Worm (Caenorhabditis elegans) whole organism, early embryonic: ENCODE results near the gene Y116F11B.8.

Experiments
- B0310.2 ChIP-seq: sonication (generic microtip); optimal IDR thresholded peaks from 2 replicates; lab custom pipeline; 2016; ENCODE audit warnings: mild to moderate bottlenecking, missing genetic modification characterization, missing compliant biosample characterization
- F13C5.2 ChIP-seq: sonication (generic microtip); optimal IDR thresholded peaks from 2 replicates; lab custom pipeline; 2017; ENCODE audit warnings: mild to moderate bottlenecking, missing genetic modification characterization, inconsistent platforms, missing compliant biosample characterization
- aly-1 ChIP-seq: sonication (generic microtip); optimal IDR thresholded peaks from 2 replicates; lab custom pipeline; 2016; ENCODE audit warnings: missing genetic modification characterization, missing compliant biosample characterization
- ama-1 ChIP-seq: fragments of 150-350 bp; optimal IDR thresholded peaks from 2 replicates; lab custom pipeline; 2014
- ceh-13 ChIP-seq: fragments of 200-800 bp; sonication (Bioruptor generic); optimal IDR thresholded peaks from 2 replicates; lab custom pipeline; 2018; ENCODE audit warnings: mild to moderate bottlenecking, missing genetic modification characterization, missing compliant biosample characterization
- ceh-36 ChIP-seq: sonication (generic microtip); optimal IDR thresholded peaks from 2 replicates; lab custom pipeline; 2016; ENCODE audit warnings: missing genetic modification characterization, inconsistent platforms, missing compliant biosample characterization
- ets-7 ChIP-seq: sonication (generic microtip); optimal IDR thresholded peaks from 2 replicates; lab custom pipeline; 2016; ENCODE audit warnings: missing genotype, missing genetic modification characterization, missing compliant biosample characterization
- flt-1 ChIP-seq: fragments of 200-800 bp; sonication (Bioruptor generic); IDR thresholded peaks from 2 replicates; pipeline ENCODE4 v1.3.6; 2022; ENCODE audit warnings: missing genetic modification characterization, missing compliant biosample characterization
- hmbx-1 ChIP-seq: sonication (generic microtip); optimal IDR thresholded peaks from 2 replicates; lab custom pipeline; 2016; ENCODE audit warnings: mild to moderate bottlenecking, missing genetic modification characterization, missing compliant biosample characterization
- hmg-4 ChIP-seq: fragments of 200-800 bp; sonication (Bioruptor generic); optimal IDR thresholded peaks from 2 replicates; lab custom pipeline; 2018; ENCODE audit warnings: mild to moderate bottlenecking, missing genetic modification characterization, missing compliant biosample characterization
- hnd-1 ChIP-seq: sonication (generic microtip); optimal IDR thresholded peaks from 2 replicates; lab custom pipeline; 2016; ENCODE audit warnings: missing genetic modification characterization, missing compliant biosample characterization
- pes-1 ChIP-seq: fragments of 200-800 bp; sonication (Bioruptor generic); IDR thresholded peaks from 2 replicates; pipeline ENCODE4 v1.3.6; 2022; ENCODE audit warnings: missing genetic modification reagents, missing genetic modification characterization, missing compliant biosample characterization
- scrt-1 ChIP-seq: fragments of 200-800 bp; sonication (Bioruptor generic); IDR thresholded peaks from 2 replicates; pipeline ENCODE4 v1.3.6; 2022; ENCODE audit warnings: missing genetic modification characterization, missing compliant biosample characterization
- sea-1 ChIP-seq: fragments of 200-800 bp; sonication (Bioruptor generic); conservative IDR thresholded peaks from 2 replicates; pipeline ENCODE4 v1.3.6; 2022; ENCODE audit warnings: missing genetic modification characterization, missing compliant biosample characterization
- tbx-11 ChIP-seq: fragments of 200-800 bp; sonication (Bioruptor generic); IDR thresholded peaks from 2 replicates; pipeline ENCODE4 v1.3.6; 2022; ENCODE audit warnings: missing genetic modification characterization, missing compliant biosample characterization
- tbx-37 ChIP-seq: fragments of 200-800 bp; sonication (Bioruptor generic); conservative IDR thresholded peaks from 2 replicates; pipeline ENCODE4 v1.3.6; 2022; ENCODE audit warnings: missing genetic modification reagents, missing genetic modification characterization, missing compliant biosample characterization
- tra-4 ChIP-seq: sonication (generic microtip); optimal IDR thresholded peaks from 2 replicates; lab custom pipeline; 2017; ENCODE audit warnings: missing genetic modification characterization, missing compliant biosample characterization

Y116F11B.8 gene

DNA sequence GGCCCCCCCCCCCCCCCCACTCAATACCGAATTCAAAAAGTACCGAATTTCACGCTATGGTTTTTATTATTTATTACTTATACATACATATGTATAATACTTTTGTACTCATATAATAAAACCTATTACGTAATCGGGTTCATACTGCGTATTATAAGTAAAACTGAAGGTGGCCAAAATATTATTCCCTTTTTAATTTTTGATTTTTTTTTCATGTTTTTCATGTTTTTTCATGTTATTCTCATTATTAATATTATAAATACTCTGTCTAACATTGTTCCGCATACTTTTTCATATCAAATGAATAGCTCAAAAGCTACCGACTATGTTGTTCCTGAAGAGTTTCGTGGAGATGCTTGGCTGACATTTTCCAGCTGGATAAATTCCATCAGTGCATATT lies 21.3 kb upstream of the Y116F11B.8 start, which contains the start of gene srw-38:
Gene srw-38 (plus strand): TSS at position 301 of the 400 bp plus-strand sequence.
- TF ChIP-seq tbx-11 (GFP tag; lab: Robert Waterston, UW): no peak
- TF ChIP-seq hnd-1 (tag; lab: Kevin White, UChicago): no peak
- TF ChIP-seq hmbx-1: no peak
- TF ChIP-seq aly-1 (tag; lab: Kevin White, UChicago): no peak

DNA sequence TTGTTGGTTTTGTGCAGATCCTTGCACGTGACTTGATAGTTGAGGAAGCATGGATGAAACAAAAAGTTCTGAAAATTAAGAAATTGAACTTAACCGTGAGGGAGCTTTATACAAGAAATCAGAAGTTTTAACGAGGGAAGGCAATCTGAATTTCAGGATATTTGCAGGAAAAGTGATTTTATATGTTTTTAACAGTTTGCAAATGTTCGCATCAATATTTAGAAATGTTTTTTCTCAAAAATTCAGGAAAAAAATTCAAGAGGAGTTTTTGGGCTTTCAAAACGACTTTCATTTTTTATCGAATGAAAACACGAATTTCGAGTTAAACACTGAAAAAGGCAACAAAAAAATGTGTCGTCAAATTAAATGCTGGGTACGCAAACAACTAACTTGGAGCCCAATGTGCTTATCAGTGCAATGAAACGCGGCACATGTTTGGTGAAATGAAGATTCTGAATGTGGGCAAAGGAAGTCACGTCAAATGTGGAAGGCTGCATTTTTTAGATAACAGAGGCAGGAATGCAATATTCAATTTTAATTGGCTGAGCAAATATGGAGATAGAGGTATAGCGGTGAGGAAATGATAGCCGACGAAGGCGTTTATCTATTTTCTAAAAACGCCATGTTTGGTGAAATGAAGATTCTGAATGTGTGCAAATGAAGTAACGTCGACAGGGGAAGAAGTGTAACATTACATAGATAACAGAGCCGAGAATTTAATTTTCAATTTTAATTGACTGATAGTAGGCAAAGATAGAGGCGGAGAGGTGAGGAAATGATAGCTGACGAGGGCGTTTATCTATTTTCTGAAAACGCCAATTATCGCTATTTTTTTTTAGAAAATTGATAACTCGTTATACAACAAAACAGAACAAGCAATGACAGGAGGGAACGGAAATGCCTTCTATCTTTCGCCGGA lies 11.2 kb upstream of the Y116F11B.8 start, which contains the start of gene Y116F11B.6:
Gene Y116F11B.6 (minus strand): TSS at position 51 of the 919 bp plus-strand sequence.
- TF ChIP-seq tbx-37 (GFP tag; lab: Robert Waterston, UW) (no peak), ceh-13 (GFP tag; lab: Kevin White, UChicago) (no peak), tra-4 (tag; lab: Kevin White, UChicago) (no peak), ceh-36 (tag; lab: Kevin White, UChicago) (no peak), ama-1 (lab: Kevin White, UChicago) (no peak), sea-1 (GFP tag; lab: Robert Waterston, UW) (no peak), hmg-4 (GFP tag; lab: Kevin White, UChicago) (no peak), tbx-11 (GFP tag; lab: Robert Waterston, UW) (no peak), F13C5.2 (tag; lab: Kevin White, UChicago) (no peak), pes-1 (no peak), flt-1 (GFP tag; lab: Robert Waterston, UW) (no peak), hnd-1 (tag; lab: Kevin White, UChicago) (no peak), hmbx-1 (no peak), ets-7 (no peak), scrt-1 (GFP tag; lab: Robert Waterston, UW) (no peak)

DNA sequence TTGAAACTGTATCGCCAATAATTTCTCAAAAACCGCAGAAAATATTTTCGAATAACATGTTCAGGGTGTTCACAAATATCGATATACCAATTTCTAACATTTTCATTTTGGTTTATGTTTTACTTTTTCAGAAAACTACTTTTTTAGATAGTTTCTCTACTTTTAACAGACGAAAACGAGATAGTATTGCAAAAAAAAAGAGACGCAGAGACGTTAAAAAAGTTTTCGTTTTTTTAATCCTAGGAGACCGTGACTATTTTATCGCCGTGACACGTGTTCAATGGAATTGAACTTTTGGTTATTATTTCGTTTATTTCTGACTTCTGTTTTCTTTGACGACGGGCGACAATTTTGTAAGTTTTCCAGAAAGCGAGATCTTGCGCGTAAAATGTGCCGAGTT lies 9.4 kb upstream of the Y116F11B.8 start, which contains the start of gene Y116F11B.7:
Gene Y116F11B.7 (plus strand): TSS at position 301 of the 400 bp plus-strand sequence.
- TF ChIP-seq sea-1 (GFP tag; lab: Robert Waterston, UW) (no peak), aly-1 (tag; lab: Kevin White, UChicago) (no peak), ceh-13 (GFP tag; lab: Kevin White, UChicago) (no peak), pes-1 (no peak), ceh-36 (tag; lab: Kevin White, UChicago) (no peak), hnd-1 (tag; lab: Kevin White, UChicago) (no peak), hmbx-1 (no peak), ets-7 (no peak), tbx-37 (GFP tag; lab: Robert Waterston, UW) (no peak), F13C5.2 (tag; lab: Kevin White, UChicago) (no peak), scrt-1 (GFP tag; lab: Robert Waterston, UW) (no peak), B0310.2 (tag; lab: Kevin White, UChicago) (no peak), tra-4 (tag; lab: Kevin White, UChicago) (no peak), flt-1 (GFP tag; lab: Robert Waterston, UW) (no peak), tbx-11 (GFP tag; lab: Robert Waterston, UW) (no peak)

DNA sequence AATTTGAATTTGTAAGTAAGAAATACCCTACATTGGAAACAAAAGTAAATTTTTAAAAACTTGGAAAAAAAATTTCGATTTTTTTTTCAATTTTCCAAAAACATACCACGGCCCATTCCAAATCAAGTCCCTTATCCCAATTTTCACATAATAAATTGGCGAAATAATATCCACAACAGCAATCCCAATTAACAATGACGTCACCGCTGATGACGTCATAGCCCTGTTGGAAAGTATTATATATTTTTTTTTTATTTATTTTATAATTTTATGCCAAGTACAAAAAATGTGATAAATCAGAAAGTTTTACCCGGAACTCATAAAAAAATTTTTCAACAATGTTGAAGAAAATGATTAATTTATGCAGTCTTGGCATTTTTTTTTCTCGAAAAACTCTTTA lies 3.8 kb upstream of the Y116F11B.8 start:
- TF ChIP-seq tra-4 (tag; lab: Kevin White, UChicago) (no peak), ets-7 (no peak), ceh-13 (GFP tag; lab: Kevin White, UChicago) (no peak), F13C5.2 (tag; lab: Kevin White, UChicago) (no peak), sea-1 (GFP tag; lab: Robert Waterston, UW) (no peak), hmg-4 (GFP tag; lab: Kevin White, UChicago) (no peak), flt-1 (GFP tag; lab: Robert Waterston, UW) (no peak), pes-1 (no peak), hnd-1 (tag; lab: Kevin White, UChicago) (no peak), aly-1 (tag; lab: Kevin White, UChicago) (no peak), ceh-36 (tag; lab: Kevin White, UChicago) (no peak), scrt-1 (GFP tag; lab: Robert Waterston, UW) (no peak), B0310.2 (tag; lab: Kevin White, UChicago) (no peak), tbx-11 (GFP tag; lab: Robert Waterston, UW) (no peak), hmbx-1 (no peak), tbx-37 (GFP tag; lab: Robert Waterston, UW) (no peak), ama-1 (lab: Kevin White, UChicago) (no peak)

DNA sequence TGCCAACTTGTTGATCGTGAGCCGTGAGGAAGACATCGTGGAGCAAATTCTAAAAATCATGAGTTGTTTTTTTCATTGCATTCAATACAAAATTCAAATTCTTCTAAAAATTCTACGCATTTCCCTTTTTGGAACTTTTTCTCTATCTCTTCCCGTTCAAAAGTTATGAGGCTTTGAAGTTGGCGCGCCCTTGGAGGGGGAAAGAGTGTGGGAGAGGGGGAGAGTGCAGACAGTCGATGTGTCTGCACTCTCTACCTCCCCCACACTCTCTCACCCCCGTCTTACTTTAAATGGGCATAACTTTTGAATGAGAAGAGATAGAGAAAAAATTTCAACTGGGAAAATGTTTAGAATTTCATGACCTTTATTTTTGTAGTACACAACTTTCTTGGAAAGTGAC lies 1.1 kb upstream of the Y116F11B.8 start:
- TF ChIP-seq tbx-11 (GFP tag; lab: Robert Waterston, UW): no peak
- no peak for TF ChIP-seq B0310.2 (tag; lab: Kevin White, UChicago)
- no peak for TF ChIP-seq tra-4 (tag; lab: Kevin White, UChicago)
- TF ChIP-seq ets-7: no peak
- TF ChIP-seq tbx-37 (GFP tag; lab: Robert Waterston, UW): no peak
- TF ChIP-seq ama-1 (lab: Kevin White, UChicago): no peak
- TF ChIP-seq aly-1 (tag; lab: Kevin White, UChicago): no peak
- TF ChIP-seq hnd-1 (tag; lab: Kevin White, UChicago): no peak
- no peak for TF ChIP-seq ceh-13 (GFP tag; lab: Kevin White, UChicago)
- no peak for TF ChIP-seq pes-1

DNA sequence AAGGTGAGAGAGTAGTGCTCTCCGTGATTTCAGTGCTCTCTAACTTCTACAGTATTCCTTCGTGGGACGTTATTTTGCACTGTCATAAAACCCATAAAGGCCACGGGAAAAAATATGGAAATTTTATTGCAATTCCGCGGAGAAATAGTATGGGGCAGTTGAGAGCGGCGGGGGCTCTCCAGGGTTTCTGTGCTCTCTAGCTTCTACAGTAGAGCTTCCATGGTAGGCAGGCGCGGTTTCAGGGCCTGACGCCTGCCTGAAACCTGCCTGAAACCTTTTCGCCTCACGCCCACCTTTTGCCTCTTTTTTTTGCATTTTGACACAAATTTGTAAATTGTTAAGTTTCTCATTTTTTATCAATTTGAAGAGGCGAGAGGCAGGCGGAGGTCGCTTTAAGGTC lies 501 bp upstream of the Y116F11B.8 start:
- TF ChIP-seq tbx-11 (GFP tag; lab: Robert Waterston, UW) (no peak), pes-1 (no peak), F13C5.2 (tag; lab: Kevin White, UChicago) (no peak), ama-1 (lab: Kevin White, UChicago) (no peak), flt-1 (GFP tag; lab: Robert Waterston, UW) (no peak), hmbx-1 (no peak), scrt-1 (GFP tag; lab: Robert Waterston, UW) (no peak)

DNA sequence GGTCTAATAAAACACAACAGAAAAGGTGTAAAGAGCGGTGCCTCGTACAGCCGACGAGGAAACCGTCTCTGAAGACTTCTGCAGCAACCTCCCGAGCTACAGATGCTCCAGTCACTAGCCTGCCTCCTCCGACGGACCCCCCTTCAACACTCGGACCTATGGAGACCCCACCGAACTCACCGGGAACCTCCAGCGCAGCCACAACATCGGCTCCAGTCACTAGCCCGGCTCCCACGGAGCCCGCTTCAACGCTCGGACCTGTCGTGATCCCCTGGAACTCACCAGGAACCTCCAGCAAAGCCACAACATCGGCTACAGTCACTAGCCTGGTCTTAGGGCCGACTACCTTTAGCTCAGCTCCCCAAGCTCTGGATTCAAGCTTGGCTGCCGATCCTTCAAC lies 2.8 kb downstream of the Y116F11B.8 start:
- no peak for TF ChIP-seq ceh-13 (GFP tag; lab: Kevin White, UChicago)
- no peak for TF ChIP-seq hnd-1 (tag; lab: Kevin White, UChicago)
- no peak for TF ChIP-seq tra-4 (tag; lab: Kevin White, UChicago)
- no peak for TF ChIP-seq tbx-37 (GFP tag; lab: Robert Waterston, UW)
- no peak for TF ChIP-seq hmg-4 (GFP tag; lab: Kevin White, UChicago)
